Worm (Caenorhabditis elegans): ENCODE results near the gene D1014.2.

Gene D1014.2

ce11 chrV:8159629-8160028, 15.9 kb downstream of the D1014.2 start, which contains the start of gene F20D6.6:
TSS of gene F20D6.6 (plus strand) at chrV:8159929.
- TF ChIP-seq hmg-4 (GFP tag; optimal IDR thresholded peaks at IDR 0.05) (no peak), sea-1 (GFP tag; conservative IDR thresholded peaks at IDR 0.05) (no peak), ets-7 (tag; optimal IDR thresholded peaks at IDR 0.05) (no peak), tbx-11 (GFP tag; IDR thresholded peaks at IDR 0.05) (no peak), ceh-36 (tag; optimal IDR thresholded peaks at IDR 0.05) (no peak), tbx-37 (GFP tag; conservative IDR thresholded peaks at IDR 0.05) (no peak), pes-1 (GFP tag; IDR thresholded peaks at IDR 0.05) (no peak), ceh-13 (GFP tag; optimal IDR thresholded peaks at IDR 0.05) (no peak), flt-1 (GFP tag; IDR thresholded peaks at IDR 0.05) (no peak), F13C5.2 (tag; optimal IDR thresholded peaks at IDR 0.05) (no peak), hnd-1 (tag; optimal IDR thresholded peaks at IDR 0.05) (no peak), hmbx-1 (tag; optimal IDR thresholded peaks at IDR 0.05) (no peak)

- no peak for TF ChIP-seq ets-7 (tag; optimal IDR thresholded peaks at IDR 0.05)
- no peak for TF ChIP-seq flt-1 (GFP tag; IDR thresholded peaks at IDR 0.05)
- no peak for TF ChIP-seq hmbx-1 (tag; optimal IDR thresholded peaks at IDR 0.05)
- no peak for TF ChIP-seq pes-1 (GFP tag; IDR thresholded peaks at IDR 0.05)
- no peak for TF ChIP-seq hmg-4 (GFP tag; optimal IDR thresholded peaks at IDR 0.05)
- TF ChIP-seq hnd-1 (tag; optimal IDR thresholded peaks at IDR 0.05): no peak
- no peak for TF ChIP-seq F13C5.2 (tag; optimal IDR thresholded peaks at IDR 0.05)
- no peak for TF ChIP-seq scrt-1 (GFP tag; IDR thresholded peaks at IDR 0.05)
These were observed 18.0 kb downstream of the D1014.2 start, which contains the start of gene F20D6.5 for ce11 chrV:8161699-8162098. TSS of gene F20D6.5 (plus strand) at chrV:8161957.

ce11 chrV:8163199-8163598, 19.5 kb downstream of the D1014.2 start:
- no peak for TF ChIP-seq ama-1 (optimal IDR thresholded peaks at IDR 0.05)
- TF ChIP-seq ceh-36 (tag; optimal IDR thresholded peaks at IDR 0.05): no peak
- no peak for TF ChIP-seq hmg-4 (GFP tag; optimal IDR thresholded peaks at IDR 0.05)
- TF ChIP-seq F13C5.2 (tag; optimal IDR thresholded peaks at IDR 0.05): no peak
- no peak for TF ChIP-seq sea-1 (GFP tag; conservative IDR thresholded peaks at IDR 0.05)

ce11 chrV:8168219-8168962, 24.7 kb downstream of the D1014.2 start, which contains the start of gene F20D6.8:
TSS of gene F20D6.8 (minus strand) at chrV:8168269.
- no peak for TF ChIP-seq flt-1 (GFP tag; IDR thresholded peaks at IDR 0.05)

ce11 chrV:8169150-8169549, 25.4 kb downstream of the D1014.2 start:
- TF ChIP-seq hnd-1 (tag; optimal IDR thresholded peaks at IDR 0.05) (no peak), aly-1 (tag; optimal IDR thresholded peaks at IDR 0.05) (no peak), hmg-4 (GFP tag; optimal IDR thresholded peaks at IDR 0.05) (no peak), sea-1 (GFP tag; conservative IDR thresholded peaks at IDR 0.05) (no peak), hmbx-1 (tag; optimal IDR thresholded peaks at IDR 0.05) (no peak), ama-1 (optimal IDR thresholded peaks at IDR 0.05) (no peak), scrt-1 (GFP tag; IDR thresholded peaks at IDR 0.05) (no peak), tbx-37 (GFP tag; conservative IDR thresholded peaks at IDR 0.05) (no peak), flt-1 (GFP tag; IDR thresholded peaks at IDR 0.05) (no peak), tra-4 (tag; optimal IDR thresholded peaks at IDR 0.05) (no peak), tbx-11 (GFP tag; IDR thresholded peaks at IDR 0.05) (no peak), F13C5.2 (tag; optimal IDR thresholded peaks at IDR 0.05) (no peak)

ce11 chrV:8170300-8170699, 26.6 kb downstream of the D1014.2 start:
- no peak for TF ChIP-seq tra-4 (tag; optimal IDR thresholded peaks at IDR 0.05)
- no peak for TF ChIP-seq ets-7 (tag; optimal IDR thresholded peaks at IDR 0.05)
- no peak for TF ChIP-seq tbx-37 (GFP tag; conservative IDR thresholded peaks at IDR 0.05)

ce11 chrV:8171688-8172087, 28.0 kb downstream of the D1014.2 start:
- no peak for TF ChIP-seq tbx-11 (GFP tag; IDR thresholded peaks at IDR 0.05)
- no peak for TF ChIP-seq hnd-1 (tag; optimal IDR thresholded peaks at IDR 0.05)
- no peak for TF ChIP-seq hmbx-1 (tag; optimal IDR thresholded peaks at IDR 0.05)
- no peak for TF ChIP-seq F13C5.2 (tag; optimal IDR thresholded peaks at IDR 0.05)
- TF ChIP-seq hmg-4 (GFP tag; optimal IDR thresholded peaks at IDR 0.05): no peak
- TF ChIP-seq tra-4 (tag; optimal IDR thresholded peaks at IDR 0.05): no peak
- no peak for TF ChIP-seq ceh-36 (tag; optimal IDR thresholded peaks at IDR 0.05)
- no peak for TF ChIP-seq ceh-13 (GFP tag; optimal IDR thresholded peaks at IDR 0.05)
- TF ChIP-seq B0310.2 (tag; optimal IDR thresholded peaks at IDR 0.05): no peak
- TF ChIP-seq aly-1 (tag; optimal IDR thresholded peaks at IDR 0.05): no peak

- TF ChIP-seq ets-7 (tag; optimal IDR thresholded peaks at IDR 0.05): no peak
- no peak for TF ChIP-seq pes-1 (GFP tag; IDR thresholded peaks at IDR 0.05)
- no peak for TF ChIP-seq scrt-1 (GFP tag; IDR thresholded peaks at IDR 0.05)
- TF ChIP-seq tra-4 (tag; optimal IDR thresholded peaks at IDR 0.05): no peak
- no peak for TF ChIP-seq sea-1 (GFP tag; conservative IDR thresholded peaks at IDR 0.05)
- no peak for TF ChIP-seq flt-1 (GFP tag; IDR thresholded peaks at IDR 0.05)
These were observed 33.6 kb downstream of the D1014.2 start, which contains the start of gene F20D6.9 for ce11 chrV:8177349-8177748. TSS of gene F20D6.9 (minus strand) at chrV:8177449.

ce11 chrV:8178279-8178678, 34.6 kb downstream of the D1014.2 start:
- TF ChIP-seq ceh-13 (GFP tag; optimal IDR thresholded peaks at IDR 0.05) (no peak), ceh-36 (tag; optimal IDR thresholded peaks at IDR 0.05) (no peak), hnd-1 (tag; optimal IDR thresholded peaks at IDR 0.05) (no peak), ama-1 (optimal IDR thresholded peaks at IDR 0.05) (no peak), aly-1 (tag; optimal IDR thresholded peaks at IDR 0.05) (no peak), tbx-11 (GFP tag; IDR thresholded peaks at IDR 0.05) (no peak), B0310.2 (tag; optimal IDR thresholded peaks at IDR 0.05) (no peak), F13C5.2 (tag; optimal IDR thresholded peaks at IDR 0.05) (no peak), hmbx-1 (tag; optimal IDR thresholded peaks at IDR 0.05) (no peak), scrt-1 (GFP tag; IDR thresholded peaks at IDR 0.05) (no peak), hmg-4 (GFP tag; optimal IDR thresholded peaks at IDR 0.05) (no peak), sea-1 (GFP tag; conservative IDR thresholded peaks at IDR 0.05) (no peak)
